Worm (Caenorhabditis elegans) whole organism, young adult: ENCODE data around the gene T05C7.5.

Experiments used
- C06A6.2 ChIP-seq: fragments of 200-800 bp; sonication (Bioruptor generic); conservative IDR thresholded peaks from 2 replicates; pipeline ENCODE4 v1.3.6; 2022; ENCODE audit warnings: missing genetic modification characterization, missing compliant biosample characterization
- F33H1.4 ChIP-seq: fragments of 200-800 bp; sonication (Bioruptor generic); IDR thresholded peaks from 2 replicates; pipeline ENCODE4 v1.3.6; 2022; ENCODE audit warnings: missing genetic modification reagents, missing genetic modification characterization, missing compliant biosample characterization
- F39B2.1 ChIP-seq: fragments of 200-800 bp; sonication (Bioruptor generic); IDR thresholded peaks from 2 replicates; pipeline ENCODE4 v1.3.6; 2022; ENCODE audit warnings: missing genetic modification reagents, missing genetic modification characterization, missing compliant biosample characterization
- F57A8.1 ChIP-seq: fragments of 200-800 bp; sonication (Bioruptor generic); optimal IDR thresholded peaks from 2 replicates; lab custom pipeline; 2018; ENCODE audit warnings: mild to moderate bottlenecking, missing genetic modification characterization, moderate library complexity, missing compliant biosample characterization
- T26A5.8 ChIP-seq: sonication (generic microtip); optimal IDR thresholded peaks from 2 replicates; lab custom pipeline; 2016; ENCODE audit warnings: missing genetic modification characterization, missing compliant biosample characterization
- Y79H2A.3 ChIP-seq: fragments of 200-800 bp; sonication (Bioruptor generic); conservative IDR thresholded peaks from 2 replicates; pipeline ENCODE4 v1.3.6; 2022; ENCODE audit warnings: missing genetic modification reagents, missing genetic modification characterization, missing compliant biosample characterization
- ZK185.1 ChIP-seq: sonication (generic microtip); optimal IDR thresholded peaks from 2 replicates; lab custom pipeline; 2016; ENCODE audit warnings: mild to moderate bottlenecking, missing genetic modification characterization, missing compliant biosample characterization; ENCODE audit not compliant: poor library complexity, severe bottlenecking
- ama-1 ChIP-seq, 3 experiments: fragments of 150-350 bp in 1 of 3; sonication (generic microtip) in 2 of 3; optimal IDR thresholded peaks; 2 replicates each; lab custom pipeline; 2014 to 2018; ENCODE audit warnings: missing biosample characterization in 2 of 3, missing genetic modification characterization in 2 of 3, missing genetic modification reagents in 2 of 3
- aptf-3 ChIP-seq: fragments of 200-800 bp; sonication (Bioruptor generic); IDR thresholded peaks from 2 replicates; pipeline ENCODE4 v1.3.6; 2022; ENCODE audit warnings: missing genetic modification characterization, missing compliant biosample characterization
- athp-1 ChIP-seq: sonication (generic microtip); optimal IDR thresholded peaks from 2 replicates; lab custom pipeline; 2017; ENCODE audit warnings: mild to moderate bottlenecking, missing genetic modification characterization, missing compliant biosample characterization
- attf-5 ChIP-seq: fragments of 200-800 bp; sonication (Bioruptor generic); optimal IDR thresholded peaks from 2 replicates; lab custom pipeline; 2018; ENCODE audit warnings: mild to moderate bottlenecking, missing genetic modification characterization, missing compliant biosample characterization
- cebp-1 ChIP-seq, 2 experiments: fragments of 200-800 bp in 1 of 2; sonication (Bioruptor generic) in 1 of 2; sonication (generic microtip) in 1 of 2; IDR thresholded peaks in 1 of 2; optimal IDR thresholded peaks in 1 of 2; 2 replicates each; pipeline versions ENCODE4 v1.3.6 to Lab custom; 2017 to 2022; ENCODE audit warnings: missing compliant biosample characterization in 2 of 2, missing genetic modification characterization in 2 of 2, mild to moderate bottlenecking in 1 of 2, missing genetic modification reagents in 1 of 2, moderate library complexity in 1 of 2
- ceh-100 ChIP-seq: fragments of 200-800 bp; sonication (Bioruptor generic); IDR thresholded peaks from 2 replicates; pipeline ENCODE4 v1.3.6; 2022; ENCODE audit warnings: missing genetic modification reagents, missing genetic modification characterization, missing compliant biosample characterization
- dox-1 ChIP-seq: fragments of 200-800 bp; sonication (Bioruptor generic); IDR thresholded peaks from 2 replicates; pipeline ENCODE4 v1.3.6; 2022; ENCODE audit warnings: missing genetic modification reagents, missing genetic modification characterization, missing compliant biosample characterization
- efl-1 ChIP-seq: fragments of 150-350 bp; optimal IDR thresholded peaks from 2 replicates; lab custom pipeline; 2014; ENCODE audit warnings: missing biosample characterization, missing genetic modification reagents, missing genetic modification characterization
- ets-4 ChIP-seq: fragments of 200-800 bp; sonication (Bioruptor generic); optimal IDR thresholded peaks from 2 replicates; lab custom pipeline; 2018; ENCODE audit warnings: mild to moderate bottlenecking, missing genetic modification characterization, missing compliant biosample characterization
- him-1 ChIP-seq: sonication (generic microtip); optimal IDR thresholded peaks from 2 replicates; lab custom pipeline; 2016; ENCODE audit warnings: missing genotype, missing genetic modification reagents, missing genetic modification characterization, missing compliant biosample characterization
- hlh-12 ChIP-seq: sonication (generic microtip); optimal IDR thresholded peaks from 2 replicates; lab custom pipeline; 2016; ENCODE audit warnings: missing genetic modification characterization, missing compliant biosample characterization
- hlh-26 ChIP-seq: fragments of 200-800 bp; sonication (Bioruptor generic); conservative IDR thresholded peaks from 2 replicates; pipeline ENCODE4 v1.3.6; 2022; ENCODE audit warnings: missing genetic modification reagents, missing genetic modification characterization, missing compliant biosample characterization
- hmg-1.2 ChIP-seq: fragments of 200-800 bp; sonication (Bioruptor generic); IDR thresholded peaks from 2 replicates; pipeline ENCODE4 v1.3.6; 2022; ENCODE audit warnings: missing genetic modification reagents, missing genetic modification characterization, missing compliant biosample characterization
- hmg-20 ChIP-seq: fragments of 200-800 bp; sonication (Bioruptor generic); IDR thresholded peaks from 2 replicates; pipeline ENCODE4 v1.3.6; 2022; ENCODE audit warnings: missing genetic modification reagents, missing genetic modification characterization, missing compliant biosample characterization
- hsf-1 ChIP-seq: fragments of 200-800 bp; sonication (Bioruptor generic); IDR thresholded peaks from 2 replicates; pipeline ENCODE4 v1.3.6; 2022; ENCODE audit warnings: missing genetic modification reagents, missing genetic modification characterization, missing compliant biosample characterization
- let-607 ChIP-seq, 2 experiments: fragments of 200-800 bp in 1 of 2; sonication (Bioruptor generic) in 1 of 2; sonication (generic microtip) in 1 of 2; optimal IDR thresholded peaks; 2 replicates each; lab custom pipeline; 2016 to 2018; ENCODE audit warnings: mild to moderate bottlenecking in 2 of 2, missing compliant biosample characterization in 2 of 2, missing genetic modification characterization in 2 of 2, moderate library complexity in 2 of 2, missing genotype in 1 of 2
- lin-26 ChIP-seq: fragments of 200-800 bp; sonication (Bioruptor generic); IDR thresholded peaks from 2 replicates; pipeline ENCODE4 v1.3.6; 2022; ENCODE audit warnings: missing genetic modification reagents, missing genetic modification characterization, missing compliant biosample characterization
- lin-35 ChIP-seq, 3 experiments: fragments of 150-350 bp in 2 of 3; sonication (generic microtip) in 1 of 3; optimal IDR thresholded peaks; 2 replicates each; lab custom pipeline; 2014 to 2018; ENCODE audit warnings: missing biosample characterization in 3 of 3, missing genetic modification characterization in 3 of 3, missing genetic modification reagents in 3 of 3
- lin-40 ChIP-seq: sonication (generic microtip); optimal IDR thresholded peaks from 2 replicates; lab custom pipeline; 2016; ENCODE audit warnings: missing genetic modification characterization, mild to moderate bottlenecking, missing compliant biosample characterization, missing genotype, missing genetic modification reagents
- lsy-27 ChIP-seq: sonication (generic microtip); optimal IDR thresholded peaks from 2 replicates; lab custom pipeline; 2017; ENCODE audit warnings: missing genetic modification characterization, mild to moderate bottlenecking, missing compliant biosample characterization, antibody characterized with exemption, missing genotype, borderline replicate concordance; ENCODE audit not compliant: insufficient read depth
- nhr-80 ChIP-seq: sonication (generic microtip); optimal IDR thresholded peaks from 2 replicates; lab custom pipeline; 2016; ENCODE audit warnings: missing genetic modification characterization, missing compliant biosample characterization
- nhr-90 ChIP-seq: sonication (generic microtip); optimal IDR thresholded peaks from 2 replicates; lab custom pipeline; 2016; ENCODE audit warnings: missing genotype, mild to moderate bottlenecking, missing genetic modification characterization, missing compliant biosample characterization
- pha-4 ChIP-seq: fragments of 150-350 bp; sonication (generic microtip); optimal IDR thresholded peaks from 2 replicates; lab custom pipeline; 2014; ENCODE audit warnings: missing biosample characterization, missing genetic modification reagents, missing genetic modification characterization
- repo-1 ChIP-seq: sonication (generic microtip); optimal IDR thresholded peaks from 2 replicates; lab custom pipeline; 2017; ENCODE audit warnings: mild to moderate bottlenecking, missing genetic modification characterization, missing compliant biosample characterization
- rpc-1 ChIP-seq, 2 experiments: fragments of 150-350 bp in 1 of 2; sonication (generic microtip) in 1 of 2; optimal IDR thresholded peaks; 2 replicates each; lab custom pipeline; 2014 to 2018; ENCODE audit warnings: missing biosample characterization in 1 of 2, missing genetic modification characterization in 1 of 2, missing genetic modification reagents in 1 of 2, missing genotype in 1 of 2
- tlf-1 ChIP-seq: fragments of 200-800 bp; sonication (Bioruptor generic); optimal IDR thresholded peaks from 2 replicates; lab custom pipeline; 2018; ENCODE audit warnings: mild to moderate bottlenecking, missing genetic modification characterization, missing compliant biosample characterization
- zfh-2 ChIP-seq: fragments of 200-800 bp; sonication (Bioruptor generic); conservative IDR thresholded peaks from 2 replicates; pipeline ENCODE4 v1.3.6; 2022; ENCODE audit warnings: missing genetic modification reagents, missing genetic modification characterization, missing compliant biosample characterization
- ztf-18 ChIP-seq: sonication (generic microtip); optimal IDR thresholded peaks from 2 replicates; lab custom pipeline; 2016; ENCODE audit warnings: missing genotype, mild to moderate bottlenecking, missing genetic modification characterization, missing compliant biosample characterization
- ztf-25 ChIP-seq: fragments of 200-800 bp; sonication (Bioruptor generic); IDR thresholded peaks from 2 replicates; pipeline ENCODE4 v1.3.6; 2022; ENCODE audit warnings: missing genetic modification reagents, missing genetic modification characterization, missing compliant biosample characterization
- ztf-26 ChIP-seq: sonication (generic microtip); optimal IDR thresholded peaks from 2 replicates; lab custom pipeline; 2017; ENCODE audit warnings: missing genetic modification characterization, missing compliant biosample characterization
- ztf-6 ChIP-seq: fragments of 200-800 bp; sonication (Bioruptor generic); IDR thresholded peaks from 2 replicates; pipeline ENCODE4 v1.3.6; 2022; ENCODE audit warnings: missing genetic modification reagents, missing genetic modification characterization, missing compliant biosample characterization

Gene T05C7.5

DNA sequence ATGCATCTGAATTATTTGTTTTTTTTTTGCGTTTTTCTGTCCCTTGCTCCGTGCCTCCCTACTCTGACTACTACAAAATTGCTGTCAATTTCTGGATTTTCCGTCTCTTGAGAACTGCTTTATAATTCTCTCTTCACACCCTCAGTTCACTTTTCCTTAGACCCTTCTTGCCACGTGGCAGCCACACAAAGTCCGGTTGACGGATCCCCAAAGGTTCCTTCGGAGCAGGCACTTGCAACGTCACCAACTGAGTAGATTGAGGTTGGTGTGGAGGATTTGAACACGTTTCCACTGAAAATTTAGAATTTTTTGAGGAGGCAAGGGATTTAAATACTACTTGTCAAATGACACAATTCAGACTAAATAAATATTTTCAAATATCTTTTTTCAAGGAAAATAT, 28.0 kb upstream of the T05C7.5 start:
- TF ChIP-seq nhr-90 (tag; lab: Kevin White, UChicago) (no peak), ama-1 (optimal IDR thresholded peaks at IDR 0.05; lab: Kevin White, UChicago) (no peak), ama-1 (GFP tag; optimal IDR thresholded peaks at IDR 0.05; lab: Kevin White, UChicago) (no peak), ceh-100 (GFP tag; lab: Robert Waterston, UW) (no peak), let-607 (tag; optimal IDR thresholded peaks at IDR 0.05; lab: Kevin White, UChicago) (no peak), ztf-6 (GFP tag; lab: Robert Waterston, UW) (no peak), ZK185.1 (tag; lab: Kevin White, UChicago) (no peak), hsf-1 (GFP tag; lab: Robert Waterston, UW) (no peak), aptf-3 (GFP tag; lab: Robert Waterston, UW) (no peak), nhr-80 (tag; lab: Kevin White, UChicago) (no peak), rpc-1 (optimal IDR thresholded peaks at IDR 0.05; lab: Kevin White, UChicago) (no peak), rpc-1 (tag; optimal IDR thresholded peaks at IDR 0.05; lab: Kevin White, UChicago) (no peak), athp-1 (tag; lab: Kevin White, UChicago) (no peak), hlh-26 (GFP tag; lab: Robert Waterston, UW) (no peak), ztf-26 (tag; lab: Kevin White, UChicago) (no peak), hlh-12 (tag; lab: Kevin White, UChicago) (no peak), F57A8.1 (GFP tag; lab: Kevin White, UChicago) (no peak)

DNA sequence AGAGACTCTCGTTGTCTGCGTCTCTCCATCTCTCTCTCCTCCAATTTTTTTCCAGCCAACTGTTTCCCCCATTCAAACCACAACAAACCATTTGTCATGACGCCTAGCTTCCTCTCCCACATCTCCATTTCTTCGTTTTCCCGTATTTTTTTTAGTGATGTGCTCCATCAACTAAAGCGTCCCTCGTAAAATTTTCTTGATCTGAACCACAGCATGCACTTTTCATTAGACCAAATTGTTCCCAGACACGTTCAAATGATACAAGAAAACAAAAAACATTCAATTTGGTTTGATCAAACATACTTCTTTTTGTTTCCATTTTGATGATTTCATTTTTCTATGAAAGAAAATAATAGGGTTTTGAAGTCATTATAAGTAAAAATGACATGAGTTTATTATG, 23.6 kb upstream of the T05C7.5 start:
- TF ChIP-seq lin-26 = no peak
- TF ChIP-seq attf-5 (GFP tag; lab: Kevin White, UChicago) = no peak
- no peak for TF ChIP-seq T26A5.8 (tag; lab: Kevin White, UChicago)
- TF ChIP-seq ztf-25 (GFP tag; lab: Robert Waterston, UW) = no peak
- TF ChIP-seq hlh-12 (tag; lab: Kevin White, UChicago) = no peak
- no peak for TF ChIP-seq F33H1.4 (GFP tag; lab: Robert Waterston, UW)
- no peak for TF ChIP-seq lin-40 (tag; lab: Kevin White, UChicago)
- no peak for TF ChIP-seq repo-1 (tag; lab: Kevin White, UChicago)
- no peak for TF ChIP-seq nhr-90 (tag; lab: Kevin White, UChicago)
- no peak for TF ChIP-seq cebp-1 (GFP tag; IDR thresholded peaks at IDR 0.05; lab: Robert Waterston, UW)
- no peak for TF ChIP-seq cebp-1 (tag; optimal IDR thresholded peaks at IDR 0.05; lab: Kevin White, UChicago)
- no peak for TF ChIP-seq tlf-1 (GFP tag; lab: Kevin White, UChicago)

DNA sequence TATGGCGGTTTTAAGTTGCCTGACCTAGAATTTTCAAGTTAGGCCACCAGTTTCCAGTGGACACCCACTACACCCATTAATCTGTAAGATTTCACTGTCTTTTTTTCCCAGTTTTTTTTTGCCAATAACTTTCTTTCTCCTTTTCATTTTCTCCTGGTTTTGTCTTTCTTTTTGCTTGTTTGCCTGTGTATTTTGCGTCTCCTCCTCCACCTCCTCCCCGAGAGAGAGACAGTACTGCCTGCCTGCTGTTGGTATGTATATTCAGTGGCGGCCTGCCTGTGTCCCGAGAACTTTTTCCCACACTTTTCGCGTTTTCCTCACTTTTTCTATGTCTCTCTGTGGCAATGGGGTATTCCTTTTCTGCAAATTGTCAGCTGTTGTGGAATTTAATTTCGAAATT, 22.7 kb upstream of the T05C7.5 start:
- peak; percentile 30 for TF ChIP-seq nhr-80 (tag; lab: Kevin White, UChicago)
- no peak for TF ChIP-seq him-1
- no peak for TF ChIP-seq C06A6.2 (GFP tag; lab: Robert Waterston, UW)
- TF ChIP-seq F39B2.1 = no peak
- no peak for TF ChIP-seq pha-4 (tag; lab: Kevin White, UChicago)
- TF ChIP-seq zfh-2 = no peak
- no peak for TF ChIP-seq lsy-27
- no peak for TF ChIP-seq hmg-20 (GFP tag; lab: Robert Waterston, UW)
- TF ChIP-seq cebp-1 (GFP tag; IDR thresholded peaks at IDR 0.05; lab: Robert Waterston, UW) = no peak
- TF ChIP-seq cebp-1 (tag; optimal IDR thresholded peaks at IDR 0.05; lab: Kevin White, UChicago) = peak; percentile 49
- no peak for TF ChIP-seq lin-35 (GFP tag; optimal IDR thresholded peaks at IDR 0.05; lab: Kevin White, UChicago)
- no peak for TF ChIP-seq ztf-18 (tag; lab: Kevin White, UChicago)
- TF ChIP-seq dox-1 (GFP tag; lab: Robert Waterston, UW) = no peak
- TF ChIP-seq hmg-1.2 (GFP tag; lab: Robert Waterston, UW) = 0 out of 2 replicates have a peak, but pooled peaks have one; percentile 4
- TF ChIP-seq efl-1 = no peak
- TF ChIP-seq Y79H2A.3 (GFP tag; lab: Robert Waterston, UW) = no peak
- no peak for TF ChIP-seq ets-4
- TF ChIP-seq, all 124 proteins: peak for 3
